Worm (Caenorhabditis elegans) whole organism, L3 larva: ENCODE data around the gene picd-1.

Experiments
- R02D3.7 ChIP-seq: fragments of 150-350 bp; optimal IDR thresholded peaks from 2 replicates; lab custom pipeline; 2014; ENCODE audit warnings: missing biosample characterization, missing genetic modification characterization
- ZK546.5 ChIP-seq: sonication (generic microtip); optimal IDR thresholded peaks from 2 replicates; lab custom pipeline; 2017; ENCODE audit warnings: missing biosample characterization, missing genetic modification characterization
- aly-2 ChIP-seq: fragments of 150-350 bp; optimal IDR thresholded peaks from 2 replicates; lab custom pipeline; 2014; ENCODE audit warnings: missing biosample characterization, missing genetic modification characterization
- ceh-9 ChIP-seq: sonication (generic microtip); optimal IDR thresholded peaks from 2 replicates; lab custom pipeline; 2018; ENCODE audit warnings: missing biosample characterization, missing genetic modification characterization
- daf-12 ChIP-seq: fragments of 150-350 bp; optimal IDR thresholded peaks from 2 replicates; lab custom pipeline; 2014; ENCODE audit warnings: missing biosample characterization, missing genetic modification reagents, missing genetic modification characterization
- elt-2 ChIP-seq: sonication (generic microtip); optimal IDR thresholded peaks from 2 replicates; lab custom pipeline; 2016; ENCODE audit warnings: missing genetic modification reagents, mild to moderate bottlenecking, missing genetic modification characterization, missing compliant biosample characterization
- fkh-10 ChIP-seq: sonication (generic microtip); optimal IDR thresholded peaks from 2 replicates; lab custom pipeline; 2017; ENCODE audit warnings: missing biosample characterization, missing genetic modification reagents, missing genetic modification characterization
- nhr-12 ChIP-seq: fragments of 150-350 bp; optimal IDR thresholded peaks from 2 replicates; lab custom pipeline; 2014; ENCODE audit warnings: missing biosample characterization, missing genetic modification characterization
- nhr-28 ChIP-seq: fragments of 150-350 bp; optimal IDR thresholded peaks from 2 replicates; lab custom pipeline; 2014; ENCODE audit warnings: missing biosample characterization, missing genetic modification characterization
- pha-4 ChIP-seq: fragments of 150-350 bp; optimal IDR thresholded peaks from 2 replicates; lab custom pipeline; 2014; ENCODE audit warnings: missing biosample characterization, missing genetic modification reagents, missing genetic modification characterization
- pqm-1 ChIP-seq: fragments of 150-350 bp; optimal IDR thresholded peaks from 2 replicates; lab custom pipeline; 2017; ENCODE audit warnings: missing biosample characterization, missing genetic modification characterization, inconsistent platforms
- snpc-4 ChIP-seq: fragments of 150-350 bp; optimal IDR thresholded peaks from 2 replicates; lab custom pipeline; 2014; ENCODE audit warnings: missing biosample characterization, missing genetic modification characterization
- tbx-2 ChIP-seq: sonication (generic microtip); optimal IDR thresholded peaks from 2 replicates; lab custom pipeline; 2016; ENCODE audit warnings: mild to moderate bottlenecking, missing genetic modification characterization, missing compliant biosample characterization
- unc-62 ChIP-seq: fragments of 150-350 bp; sonication (generic microtip); optimal IDR thresholded peaks from 4 replicates; lab custom pipeline; 2014; ENCODE audit warnings: missing biosample characterization, missing genetic modification reagents, missing genetic modification characterization

DNA sequence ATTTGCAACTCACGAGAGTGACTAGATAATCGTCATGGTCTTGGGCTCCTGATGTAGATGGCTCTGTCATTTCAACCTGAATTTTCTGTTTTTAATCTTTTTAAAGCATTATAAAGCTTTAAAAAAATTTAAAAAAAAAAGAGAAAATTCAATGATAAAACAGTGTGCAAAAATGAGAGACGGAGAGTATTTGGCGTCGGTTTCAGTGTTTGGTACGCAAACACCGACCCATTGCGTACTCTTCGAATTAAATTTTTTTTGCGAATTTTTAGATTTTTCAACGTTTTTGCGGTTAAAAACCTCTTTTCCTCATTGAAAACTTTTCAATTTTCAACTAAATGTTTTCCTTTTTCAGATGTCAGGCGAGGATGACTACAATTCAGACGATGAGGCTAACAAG is 23.3 kb downstream of the picd-1 start, which contains the start of the genes W03F9.2 and sftb-2:
- TF ChIP-seq daf-12 (tag; lab: Kevin White, UChicago) (no peak), ZK546.5 (tag; lab: Kevin White, UChicago) (no peak), pha-4 (peak; percentile 63), pqm-1 (no peak), R02D3.7 (tag; lab: Kevin White, UChicago) (no peak), elt-2 (no peak), snpc-4 (tag; lab: Kevin White, UChicago) (peak; percentile 4), tbx-2 (tag; lab: Kevin White, UChicago) (no peak), nhr-28 (no peak), fkh-10 (GFP tag; lab: Kevin White, UChicago) (no peak), aly-2 (tag; lab: Kevin White, UChicago) (no peak), ceh-9 (tag; lab: Kevin White, UChicago) (no peak), unc-62 (GFP tag; lab: Kevin White, UChicago) (no peak), nhr-12 (tag; lab: Kevin White, UChicago) (no peak)
